Worm (Caenorhabditis elegans) whole organism, mixed stage, embryonic: ENCODE data around the gene F54H5.5.

ENCODE experiments used
- blmp-1 ChIP-seq: fragments of 150-350 bp; optimal IDR thresholded peaks from 2 replicates; lab custom pipeline; 2014; ENCODE audit warnings: missing biosample characterization, missing genetic modification characterization
- ces-1 ChIP-seq: fragments of 150-350 bp; optimal IDR thresholded peaks from 2 replicates; lab custom pipeline; 2014; ENCODE audit warnings: missing biosample characterization, missing genetic modification reagents, missing genetic modification characterization
- cnd-1 ChIP-seq: fragments of 200-800 bp; sonication (Bioruptor generic); optimal IDR thresholded peaks from 2 replicates; lab custom pipeline; 2018; ENCODE audit warnings: mild to moderate bottlenecking, missing genetic modification characterization, missing compliant biosample characterization
- ham-2 ChIP-seq: fragments of 200-800 bp; sonication (Bioruptor generic); optimal IDR thresholded peaks from 2 replicates; lab custom pipeline; 2018; ENCODE audit warnings: mild to moderate bottlenecking, missing genetic modification characterization, missing compliant biosample characterization
- lin-13 ChIP-seq: fragments of 150-350 bp; optimal IDR thresholded peaks from 2 replicates; lab custom pipeline; 2014; ENCODE audit warnings: missing biosample characterization, missing genetic modification characterization
- mep-1 ChIP-seq: fragments of 150-350 bp; optimal IDR thresholded peaks from 2 replicates; lab custom pipeline; 2017; ENCODE audit warnings: missing biosample characterization, missing genetic modification reagents, missing genetic modification characterization, inconsistent platforms
- nhr-237 ChIP-seq: fragments of 150-350 bp; optimal IDR thresholded peaks from 2 replicates; lab custom pipeline; 2014; ENCODE audit warnings: missing biosample characterization, missing genetic modification characterization
- nhr-76 ChIP-seq: sonication (generic microtip); optimal IDR thresholded peaks from 2 replicates; lab custom pipeline; 2017; ENCODE audit warnings: missing biosample characterization, missing genetic modification characterization
- pha-4 ChIP-seq: fragments of 150-350 bp; optimal IDR thresholded peaks from 2 replicates; lab custom pipeline; 2018; ENCODE audit warnings: missing biosample characterization, missing genetic modification reagents, missing genetic modification characterization
- ztf-11 ChIP-seq: fragments of 150-350 bp; optimal IDR thresholded peaks from 2 replicates; lab custom pipeline; 2014; ENCODE audit warnings: missing biosample characterization, missing genetic modification characterization

ce11 chrII:6637854-6638253 is 10.8 kb upstream of the F54H5.5 start:
- no peak for TF ChIP-seq pha-4
- TF ChIP-seq nhr-237 (tag; lab: Kevin White, UChicago) = no peak
- no peak for TF ChIP-seq cnd-1 (tag; lab: Kevin White, UChicago)
- no peak for TF ChIP-seq ces-1 (GFP tag; lab: Kevin White, UChicago)
- no peak for TF ChIP-seq ztf-11 (tag; lab: Kevin White, UChicago)
- no peak for TF ChIP-seq nhr-76
- no peak for TF ChIP-seq lin-13 (tag; lab: Kevin White, UChicago)
- no peak for TF ChIP-seq ham-2
- TF ChIP-seq blmp-1 (tag; lab: Kevin White, UChicago) = no peak
- TF ChIP-seq mep-1 (tag; lab: Kevin White, UChicago) = no peak
